Worm (Caenorhabditis elegans) whole organism, late embryonic: ENCODE results near the gene unc-70.

Experiments used
- C08G9.2 ChIP-seq: sonication (generic microtip); optimal IDR thresholded peaks from 2 replicates; lab custom pipeline; 2016; ENCODE audit warnings: mild to moderate bottlenecking, missing genetic modification characterization, moderate library complexity, missing compliant biosample characterization
- C38D4.7 ChIP-seq: fragments of 200-800 bp; sonication (Bioruptor generic); optimal IDR thresholded peaks from 2 replicates; lab custom pipeline; 2018; ENCODE audit warnings: mild to moderate bottlenecking, missing genetic modification characterization, moderate library complexity, missing compliant biosample characterization
- F13H6.1 ChIP-seq: sonication (generic microtip); optimal IDR thresholded peaks from 2 replicates; lab custom pipeline; 2016; ENCODE audit warnings: missing genetic modification characterization, missing compliant biosample characterization
- K02D7.2 ChIP-seq: sonication (generic microtip); optimal IDR thresholded peaks from 2 replicates; lab custom pipeline; 2017; ENCODE audit warnings: mild to moderate bottlenecking, missing genetic modification characterization, missing compliant biosample characterization
- T23F11.4 ChIP-seq: fragments of 200-800 bp; sonication (Bioruptor generic); optimal IDR thresholded peaks from 2 replicates; lab custom pipeline; 2018; ENCODE audit warnings: mild to moderate bottlenecking, missing genetic modification characterization, missing compliant biosample characterization
- Y22D7AL.16 ChIP-seq: sonication (generic microtip); optimal IDR thresholded peaks from 2 replicates; lab custom pipeline; 2016; ENCODE audit warnings: missing genetic modification characterization, missing compliant biosample characterization
- ahr-1 ChIP-seq: sonication (generic microtip); optimal IDR thresholded peaks from 2 replicates; lab custom pipeline; 2016; ENCODE audit warnings: missing genetic modification characterization, missing compliant biosample characterization
- ceh-14 ChIP-seq: sonication (generic microtip); optimal IDR thresholded peaks from 2 replicates; lab custom pipeline; 2016; ENCODE audit warnings: missing genotype, missing genetic modification characterization, missing compliant biosample characterization
- ceh-18 ChIP-seq: sonication (generic microtip); optimal IDR thresholded peaks from 2 replicates; lab custom pipeline; 2016; ENCODE audit warnings: missing genetic modification characterization, missing compliant biosample characterization
- ceh-19 ChIP-seq: fragments of 200-800 bp; sonication (Bioruptor generic); optimal IDR thresholded peaks from 2 replicates; lab custom pipeline; 2018; ENCODE audit warnings: mild to moderate bottlenecking, missing genetic modification characterization, missing compliant biosample characterization
- ceh-2 ChIP-seq: sonication (generic microtip); optimal IDR thresholded peaks from 2 replicates; lab custom pipeline; 2016; ENCODE audit warnings: missing genotype, missing genetic modification characterization, missing compliant biosample characterization
- ceh-22 ChIP-seq: sonication (generic microtip); optimal IDR thresholded peaks from 2 replicates; lab custom pipeline; 2017; ENCODE audit warnings: missing biosample characterization, missing genetic modification characterization
- ceh-24 ChIP-seq: sonication (generic microtip); optimal IDR thresholded peaks from 2 replicates; lab custom pipeline; 2016; ENCODE audit warnings: mild to moderate bottlenecking, missing genetic modification characterization, missing compliant biosample characterization
- ceh-30 ChIP-seq: fragments of 150-350 bp; optimal IDR thresholded peaks from 2 replicates; lab custom pipeline; 2014; ENCODE audit warnings: missing biosample characterization, missing genetic modification characterization
- ceh-31 ChIP-seq: sonication (generic microtip); optimal IDR thresholded peaks from 2 replicates; lab custom pipeline; 2016; ENCODE audit warnings: missing genetic modification characterization, missing compliant biosample characterization
- ceh-34 ChIP-seq: sonication (generic microtip); optimal IDR thresholded peaks from 2 replicates; lab custom pipeline; 2016; ENCODE audit warnings: mild to moderate bottlenecking, missing genetic modification characterization, missing compliant biosample characterization
- ceh-48 ChIP-seq: sonication (generic microtip); optimal IDR thresholded peaks from 2 replicates; lab custom pipeline; 2016; ENCODE audit warnings: missing genetic modification characterization, inconsistent platforms, missing compliant biosample characterization
- ceh-6 ChIP-seq: fragments of 200-800 bp; sonication (Bioruptor generic); optimal IDR thresholded peaks from 2 replicates; lab custom pipeline; 2018; ENCODE audit warnings: mild to moderate bottlenecking, missing genetic modification characterization, missing compliant biosample characterization
- che-1 ChIP-seq: sonication (generic microtip); optimal IDR thresholded peaks from 2 replicates; lab custom pipeline; 2016; ENCODE audit warnings: mild to moderate bottlenecking, missing genetic modification characterization, missing compliant biosample characterization
- dmd-4 ChIP-seq: sonication (generic microtip); optimal IDR thresholded peaks from 2 replicates; lab custom pipeline; 2016; ENCODE audit warnings: borderline replicate concordance, missing genetic modification characterization, missing compliant biosample characterization
- dve-1 ChIP-seq: sonication (generic microtip); optimal IDR thresholded peaks from 2 replicates; lab custom pipeline; 2017; ENCODE audit warnings: antibody characterized with exemption, mild to moderate bottlenecking, missing genetic modification characterization, missing compliant biosample characterization
- elt-2 ChIP-seq: sonication (generic microtip); optimal IDR thresholded peaks from 2 replicates; lab custom pipeline; 2016; ENCODE audit warnings: missing genetic modification reagents, missing genetic modification characterization, missing compliant biosample characterization
- ets-4 ChIP-seq: sonication (generic microtip); optimal IDR thresholded peaks from 2 replicates; lab custom pipeline; 2016; ENCODE audit warnings: missing genetic modification characterization, missing compliant biosample characterization
- eyg-1 ChIP-seq: sonication (generic microtip); optimal IDR thresholded peaks from 2 replicates; lab custom pipeline; 2016; ENCODE audit warnings: missing genotype, missing genetic modification characterization, missing compliant biosample characterization
- fax-1 ChIP-seq: sonication (generic microtip); optimal IDR thresholded peaks from 2 replicates; lab custom pipeline; 2016; ENCODE audit warnings: missing genotype, missing genetic modification characterization, missing compliant biosample characterization
- fkh-6 ChIP-seq: sonication (generic microtip); optimal IDR thresholded peaks from 2 replicates; lab custom pipeline; 2016; ENCODE audit warnings: missing genetic modification characterization, missing compliant biosample characterization
- gmeb-2 ChIP-seq: sonication (generic microtip); optimal IDR thresholded peaks from 2 replicates; lab custom pipeline; 2016; ENCODE audit warnings: missing genetic modification characterization, inconsistent platforms, missing compliant biosample characterization
- hlh-30 ChIP-seq: sonication (generic microtip); optimal IDR thresholded peaks from 2 replicates; lab custom pipeline; 2017; ENCODE audit warnings: antibody characterized with exemption, missing genetic modification characterization, missing compliant biosample characterization; ENCODE audit not compliant: insufficient read depth
- hlh-6 ChIP-seq: sonication (generic microtip); optimal IDR thresholded peaks from 2 replicates; lab custom pipeline; 2016; ENCODE audit warnings: missing genotype, missing genetic modification characterization, missing compliant biosample characterization
- lim-6 ChIP-seq: sonication (generic microtip); optimal IDR thresholded peaks from 2 replicates; lab custom pipeline; 2016; ENCODE audit warnings: missing genetic modification characterization, missing compliant biosample characterization
- madf-2 ChIP-seq: sonication (generic microtip); optimal IDR thresholded peaks from 2 replicates; lab custom pipeline; 2017; ENCODE audit warnings: missing genetic modification characterization, missing compliant biosample characterization
- mec-3 ChIP-seq: sonication (generic microtip); optimal IDR thresholded peaks from 2 replicates; lab custom pipeline; 2016; ENCODE audit warnings: borderline replicate concordance, missing genetic modification characterization, missing compliant biosample characterization
- nfya-1 ChIP-seq: sonication (generic microtip); optimal IDR thresholded peaks from 2 replicates; lab custom pipeline; 2017; ENCODE audit warnings: missing genetic modification characterization, mild to moderate bottlenecking, missing compliant biosample characterization, antibody characterized with exemption, moderate library complexity
- nhr-11 ChIP-seq: fragments of 150-350 bp; optimal IDR thresholded peaks from 2 replicates; lab custom pipeline; 2014; ENCODE audit warnings: missing biosample characterization, missing genetic modification characterization
- npax-4 ChIP-seq: sonication (generic microtip); optimal IDR thresholded peaks from 2 replicates; lab custom pipeline; 2016; ENCODE audit warnings: missing genetic modification characterization, missing compliant biosample characterization
- pat-9 ChIP-seq: fragments of 200-800 bp; sonication (Bioruptor generic); optimal IDR thresholded peaks from 2 replicates; lab custom pipeline; 2018; ENCODE audit warnings: mild to moderate bottlenecking, missing genetic modification characterization, moderate library complexity, missing compliant biosample characterization
- pqm-1 ChIP-seq: sonication (generic microtip); optimal IDR thresholded peaks from 2 replicates; lab custom pipeline; 2016; ENCODE audit warnings: missing genetic modification characterization, missing compliant biosample characterization
- pros-1 ChIP-seq: fragments of 150-350 bp; optimal IDR thresholded peaks from 2 replicates; lab custom pipeline; 2014; ENCODE audit warnings: missing biosample characterization, missing genetic modification reagents, missing genetic modification characterization
- ref-2 ChIP-seq: sonication (generic microtip); optimal IDR thresholded peaks from 2 replicates; lab custom pipeline; 2016; ENCODE audit warnings: missing genetic modification characterization, missing compliant biosample characterization
- rnt-1 ChIP-seq: sonication (generic microtip); optimal IDR thresholded peaks from 2 replicates; lab custom pipeline; 2016; ENCODE audit warnings: missing genetic modification characterization, missing compliant biosample characterization
- sdc-2 ChIP-seq: sonication (generic microtip); optimal IDR thresholded peaks from 2 replicates; lab custom pipeline; 2016; ENCODE audit warnings: missing genotype, missing genetic modification characterization, missing compliant biosample characterization
- sox-2 ChIP-seq: fragments of 200-800 bp; sonication (Bioruptor generic); IDR thresholded peaks from 2 replicates; pipeline ENCODE4 v1.3.6; 2022; ENCODE audit warnings: missing genetic modification reagents, missing genetic modification characterization, missing compliant biosample characterization
- syd-9 ChIP-seq: sonication (generic microtip); optimal IDR thresholded peaks from 2 replicates; lab custom pipeline; 2016; ENCODE audit warnings: mild to moderate bottlenecking, missing genetic modification characterization, moderate library complexity, missing compliant biosample characterization
- tbx-2 ChIP-seq: sonication (generic microtip); optimal IDR thresholded peaks from 2 replicates; lab custom pipeline; 2016; ENCODE audit warnings: missing genetic modification characterization, missing compliant biosample characterization
- unc-42 ChIP-seq: sonication (generic microtip); optimal IDR thresholded peaks from 2 replicates; lab custom pipeline; 2016; ENCODE audit warnings: missing genotype, missing genetic modification characterization, missing compliant biosample characterization
- unc-55 ChIP-seq: sonication (generic microtip); optimal IDR thresholded peaks from 2 replicates; lab custom pipeline; 2017; ENCODE audit warnings: missing biosample characterization, missing genetic modification reagents, missing genetic modification characterization
- unc-86 ChIP-seq: sonication (generic microtip); optimal IDR thresholded peaks from 2 replicates; lab custom pipeline; 2016; ENCODE audit warnings: missing genetic modification characterization, missing compliant biosample characterization
- zip-5 ChIP-seq: sonication (generic microtip); optimal IDR thresholded peaks from 2 replicates; lab custom pipeline; 2016; ENCODE audit warnings: missing genetic modification characterization, missing compliant biosample characterization
- ztf-16 ChIP-seq: sonication (generic microtip); optimal IDR thresholded peaks from 2 replicates; lab custom pipeline; 2017; ENCODE audit warnings: missing genetic modification characterization, missing compliant biosample characterization

Gene unc-70

ce11 chrV:6879490-6879889 lies 1.6 kb upstream of the unc-70 start (continued):
- TF ChIP-seq gmeb-2 (tag; lab: Kevin White, UChicago) (peak; percentile 13), mec-3 (peak; percentile 40), ceh-48 (tag; lab: Kevin White, UChicago) (peak; percentile 87), ahr-1 (tag; lab: Kevin White, UChicago) (peak; percentile 2), ceh-24 (tag; lab: Kevin White, UChicago) (no peak), unc-55 (peak; percentile 82), F13H6.1 (tag; lab: Kevin White, UChicago) (peak; percentile 71), hlh-30 (tag; lab: Kevin White, UChicago) (peak; percentile 50), unc-42 (tag; lab: Kevin White, UChicago) (peak; percentile 86), pqm-1 (tag; lab: Kevin White, UChicago) (peak; percentile 20), che-1 (tag; lab: Kevin White, UChicago) (no peak), dve-1 (tag; lab: Kevin White, UChicago) (peak; percentile 26), ceh-6 (peak; percentile 26), ceh-31 (peak; percentile 93), C08G9.2 (tag; lab: Kevin White, UChicago) (peak; percentile 54), madf-2 (tag; lab: Kevin White, UChicago) (peak; percentile 59), sdc-2 (tag; lab: Kevin White, UChicago) (peak; percentile 66), nhr-11 (tag; lab: Kevin White, UChicago) (no peak), ztf-16 (tag; lab: Kevin White, UChicago) (peak; percentile 31), eyg-1 (peak; percentile 33), lim-6 (tag; lab: Kevin White, UChicago) (peak; percentile 59), hlh-6 (tag; lab: Kevin White, UChicago) (peak; percentile 86), dmd-4 (tag; lab: Kevin White, UChicago) (peak; percentile 60), zip-5 (tag; lab: Kevin White, UChicago) (peak; percentile 5), ceh-18 (tag; lab: Kevin White, UChicago) (peak; percentile 89), ceh-14 (tag; lab: Kevin White, UChicago) (peak; percentile 80), elt-2 (tag; lab: Kevin White, UChicago) (no peak), ceh-34 (tag; lab: Kevin White, UChicago) (peak; percentile 92), ceh-22 (tag; lab: Kevin White, UChicago) (no peak), nfya-1 (tag; lab: Kevin White, UChicago) (peak; percentile 89), syd-9 (tag; lab: Kevin White, UChicago) (peak; percentile 89), npax-4 (no peak), pros-1 (tag; lab: Kevin White, UChicago) (peak; percentile 98), ets-4 (tag; lab: Kevin White, UChicago) (peak; percentile 3)

- TF ChIP-seq fax-1 (tag; lab: Kevin White, UChicago) (peak; percentile 23), rnt-1 (tag; lab: Kevin White, UChicago) (peak; percentile 27), T23F11.4 (GFP tag; lab: Kevin White, UChicago) (peak; percentile 50), lim-6 (tag; lab: Kevin White, UChicago) (no peak), sdc-2 (tag; lab: Kevin White, UChicago) (peak; percentile 10), ceh-19 (peak; percentile 48), hlh-6 (tag; lab: Kevin White, UChicago) (peak; percentile 62), pat-9 (tag; lab: Kevin White, UChicago) (peak; percentile 29), unc-42 (tag; lab: Kevin White, UChicago) (peak; percentile 55), C38D4.7 (GFP tag; lab: Kevin White, UChicago) (peak; percentile 27), dmd-4 (tag; lab: Kevin White, UChicago) (peak; percentile 9), eyg-1 (no peak), ceh-14 (tag; lab: Kevin White, UChicago) (peak; percentile 57), ref-2 (peak; percentile 64), fkh-6 (tag; lab: Kevin White, UChicago) (peak; percentile 43), ceh-34 (tag; lab: Kevin White, UChicago) (peak; percentile 43), F13H6.1 (tag; lab: Kevin White, UChicago) (peak; percentile 8), ceh-6 (peak; percentile 36), ceh-30 (tag; lab: Kevin White, UChicago) (no peak), C08G9.2 (tag; lab: Kevin White, UChicago) (peak; percentile 51), tbx-2 (tag; lab: Kevin White, UChicago) (peak; percentile 47), sox-2 (GFP tag; lab: Robert Waterston, UW) (0 out of 2 replicates have a peak, but pooled peaks have one; percentile 4), syd-9 (tag; lab: Kevin White, UChicago) (peak; percentile 77), Y22D7AL.16 (no peak), K02D7.2 (tag; lab: Kevin White, UChicago) (no peak), unc-55 (peak; percentile 64), mec-3 (peak; percentile 19), ceh-2 (tag; lab: Kevin White, UChicago) (peak; percentile 28), hlh-30 (tag; lab: Kevin White, UChicago) (no peak), ceh-31 (peak; percentile 81), nfya-1 (tag; lab: Kevin White, UChicago) (peak; percentile 38), unc-86 (tag; lab: Kevin White, UChicago) (no peak)
Measured at ce11 chrV:6880623-6881022, 515 bp upstream of the unc-70 start.
